Fruit fly (Drosophila melanogaster) whole organism, embryonic: ENCODE measurements around the gene LSm3.

Source experiments
- Blimp-1 ChIP-seq: fragments of 200-800 bp; sonication (Bioruptor generic); optimal IDR thresholded peaks from 3 replicates; lab custom pipeline; 2018; ENCODE audit warnings: missing biosample characterization, missing genetic modification characterization, mild to moderate bottlenecking, moderate library complexity, missing genetic modification reagents
- CG10959 ChIP-seq: fragments of 200-800 bp; sonication (Bioruptor generic); IDR thresholded peaks from 2 replicates; pipeline ENCODE4 v1.3.6; 2022; ENCODE audit warnings: missing biosample characterization, missing genetic modification characterization
- CG13296 ChIP-seq: fragments of 200-800 bp; sonication (Bioruptor generic); optimal IDR thresholded peaks from 3 replicates; lab custom pipeline; 2018; ENCODE audit warnings: missing biosample characterization, mild to moderate bottlenecking, missing genetic modification characterization
- CG13424 ChIP-seq: fragments of 200-800 bp; sonication (Bioruptor generic); optimal IDR thresholded peaks from 2 replicates; lab custom pipeline; 2019; ENCODE audit warnings: missing biosample characterization, mild to moderate bottlenecking, missing genetic modification characterization, moderate library complexity
- CG15479 ChIP-seq: fragments of 200-800 bp; sonication (Bioruptor generic); optimal IDR thresholded peaks from 3 replicates; lab custom pipeline; 2019; ENCODE audit warnings: missing biosample characterization, mild to moderate bottlenecking, missing genetic modification characterization, moderate library complexity
- CG17802 ChIP-seq: fragments of 200-800 bp; sonication (Bioruptor generic); optimal IDR thresholded peaks from 2 replicates; lab custom pipeline; 2018; ENCODE audit warnings: missing biosample characterization, mild to moderate bottlenecking, missing genetic modification characterization, moderate library complexity
- CG17829 ChIP-seq: fragments of 200-800 bp; optimal IDR thresholded peaks from 2 replicates; lab custom pipeline; 2019; ENCODE audit warnings: missing biosample characterization, mild to moderate bottlenecking, missing genetic modification characterization, moderate library complexity
- CG2129 ChIP-seq: fragments of 200-800 bp; sonication (Bioruptor generic); IDR thresholded peaks from 2 replicates; pipeline ENCODE4 v1.3.6; 2022; ENCODE audit warnings: missing biosample characterization, missing genetic modification characterization; ENCODE audit not compliant: partially characterized antibody
- CG2202 ChIP-seq: fragments of 200-800 bp; sonication (Bioruptor generic); optimal IDR thresholded peaks from 2 replicates; lab custom pipeline; 2018; ENCODE audit warnings: missing biosample characterization, mild to moderate bottlenecking, missing genetic modification characterization
- CG2712 ChIP-seq: fragments of 200-800 bp; optimal IDR thresholded peaks from 3 replicates; lab custom pipeline; 2019; ENCODE audit warnings: missing biosample characterization, mild to moderate bottlenecking, missing genetic modification characterization, moderate library complexity
- CG34224 ChIP-seq: fragments of 200-800 bp; sonication (Bioruptor generic); IDR thresholded peaks from 3 replicates; pipeline ENCODE4 v1.3.6; 2022; ENCODE audit warnings: missing biosample characterization, missing genetic modification characterization; ENCODE audit not compliant: partially characterized antibody
- CG3838 ChIP-seq: fragments of 200-800 bp; sonication (Bioruptor generic); optimal IDR thresholded peaks from 3 replicates; lab custom pipeline; 2016; ENCODE audit warnings: missing biosample characterization, missing genetic modification characterization
- CG4617 ChIP-seq: fragments of 200-800 bp; sonication (Bioruptor generic); optimal IDR thresholded peaks from 3 replicates; lab custom pipeline; 2016; ENCODE audit warnings: missing biosample characterization, missing genetic modification characterization, borderline replicate concordance
- CG6254 ChIP-seq: fragments of 200-800 bp; sonication (Bioruptor generic); optimal IDR thresholded peaks from 3 replicates; lab custom pipeline; 2017; ENCODE audit warnings: mild to moderate bottlenecking, missing biosample characterization, missing genetic modification reagents, missing genetic modification characterization
- CG6791 ChIP-seq: fragments of 200-800 bp; sonication (Bioruptor generic); IDR thresholded peaks from 3 replicates; pipeline ENCODE4 v1.3.6; 2022; ENCODE audit warnings: missing biosample characterization, missing genetic modification characterization; ENCODE audit not compliant: partially characterized antibody
- CG9876 ChIP-seq: fragments of 200-800 bp; sonication (Bioruptor generic); optimal IDR thresholded peaks from 2 replicates; lab custom pipeline; 2016; ENCODE audit warnings: missing biosample characterization, missing genetic modification characterization
- CrebB ChIP-seq: fragments of 200-800 bp; sonication (Bioruptor generic); optimal IDR thresholded peaks from 3 replicates; lab custom pipeline; 2018; ENCODE audit warnings: missing biosample characterization, mild to moderate bottlenecking, missing genetic modification characterization
- Deaf1 ChIP-seq: fragments of 200-800 bp; optimal IDR thresholded peaks from 3 replicates; lab custom pipeline; 2019; ENCODE audit warnings: missing biosample characterization, mild to moderate bottlenecking, missing genetic modification characterization, moderate library complexity
- Dek ChIP-seq: fragments of 200-800 bp; sonication (Bioruptor generic); optimal IDR thresholded peaks from 3 replicates; lab custom pipeline; 2019; ENCODE audit warnings: missing biosample characterization, mild to moderate bottlenecking, missing genetic modification characterization, moderate library complexity
- Dll ChIP-seq: fragments of 200-800 bp; sonication (Bioruptor generic); IDR thresholded peaks from 4 replicates; pipeline ENCODE4 v1.3.6; 2022; ENCODE audit warnings: missing biosample characterization, missing genetic modification characterization; ENCODE audit not compliant: partially characterized antibody
- E2f2 ChIP-seq: fragments of 200-800 bp; sonication (Bioruptor generic); IDR thresholded peaks from 2 replicates; pipeline ENCODE4 v1.3.6; 2022; ENCODE audit warnings: missing biosample characterization, missing genetic modification characterization
- Mes4 ChIP-seq: fragments of 200-800 bp; sonication (Bioruptor generic); optimal IDR thresholded peaks from 2 replicates; lab custom pipeline; 2016; ENCODE audit warnings: missing biosample characterization, missing genetic modification characterization
- NC2β ChIP-seq: fragments of 200-800 bp; sonication (Bioruptor generic); optimal IDR thresholded peaks from 2 replicates; lab custom pipeline; 2016; ENCODE audit warnings: missing biosample characterization, missing genetic modification characterization
- Nf-YA ChIP-seq: fragments of 200-800 bp; sonication (Bioruptor generic); IDR thresholded peaks from 2 replicates; pipeline ENCODE4 v1.3.6; 2022; ENCODE audit warnings: missing biosample characterization, missing genetic modification characterization
- Ptx1 ChIP-seq: fragments of 200-800 bp; sonication (Bioruptor generic); IDR thresholded peaks from 2 replicates; pipeline ENCODE4 v1.3.6; 2022; ENCODE audit warnings: missing biosample characterization, missing genetic modification characterization
- Rfx ChIP-seq: fragments of 200-800 bp; sonication (Bioruptor generic); IDR thresholded peaks from 2 replicates; pipeline ENCODE4 v1.3.6; 2022; ENCODE audit warnings: missing biosample characterization, missing genetic modification characterization
- Stat92E ChIP-seq, 3 experiments: fragments of >200 bp in 2 of 3; fragments of 200-800 bp in 1 of 3; sonication (Bioruptor generic) in 1 of 3; optimal IDR thresholded peaks; 2 replicates each; lab custom pipeline; 2017 to 2019; ENCODE audit warnings: missing biosample characterization in 3 of 3, missing genetic modification characterization in 3 of 3, mild to moderate bottlenecking in 1 of 3, moderate library complexity in 1 of 3
- ara ChIP-seq: fragments of 200-800 bp; sonication (Bioruptor generic); IDR thresholded peaks from 2 replicates; pipeline ENCODE4 v1.3.6; 2022; ENCODE audit warnings: missing biosample characterization, missing genetic modification characterization
- ato ChIP-seq: fragments of 200-800 bp; sonication (Bioruptor generic); IDR thresholded peaks from 2 replicates; pipeline ENCODE4 v1.3.6; 2022; ENCODE audit warnings: missing biosample characterization, missing genetic modification characterization; ENCODE audit not compliant: partially characterized antibody
- bbx ChIP-seq: fragments of 200-800 bp; sonication (Bioruptor generic); IDR thresholded peaks from 2 replicates; pipeline ENCODE4 v1.3.6; 2022; ENCODE audit warnings: missing biosample characterization, missing genetic modification characterization; ENCODE audit not compliant: partially characterized antibody
- bcd ChIP-seq: fragments of 200-800 bp; sonication (Bioruptor generic); optimal IDR thresholded peaks from 2 replicates; lab custom pipeline; 2017; ENCODE audit warnings: missing biosample characterization, mild to moderate bottlenecking, missing genetic modification characterization
- ci ChIP-seq: fragments of 200-800 bp; sonication (Bioruptor generic); IDR thresholded peaks from 3 replicates; pipeline ENCODE4 v1.3.6; 2022; ENCODE audit warnings: missing biosample characterization, missing genetic modification characterization
- dm ChIP-seq: fragments of 200-800 bp; sonication (Bioruptor generic); optimal IDR thresholded peaks from 3 replicates; lab custom pipeline; 2016; ENCODE audit warnings: missing biosample characterization, missing genetic modification characterization
- eve ChIP-seq, 2 experiments: fragments of >200 bp; optimal IDR thresholded peaks; 2 replicates each; lab custom pipeline; 2017; ENCODE audit warnings: missing biosample characterization in 2 of 2, missing genetic modification characterization in 2 of 2
- eyg ChIP-seq: fragments of 200-800 bp; sonication (Bioruptor generic); optimal IDR thresholded peaks from 3 replicates; lab custom pipeline; 2016; ENCODE audit warnings: missing biosample characterization, missing genetic modification characterization
- gce ChIP-seq: fragments of 200-800 bp; sonication (Bioruptor generic); IDR thresholded peaks from 3 replicates; pipeline ENCODE4 v1.3.6; 2022; ENCODE audit warnings: missing biosample characterization, missing genetic modification characterization
- gfzf ChIP-seq: fragments of 200-800 bp; sonication (Bioruptor generic); optimal IDR thresholded peaks from 2 replicates; lab custom pipeline; 2016; ENCODE audit warnings: missing biosample characterization, mild to moderate bottlenecking, missing genetic modification characterization, moderate library complexity
- grn ChIP-seq: fragments of 200-800 bp; sonication (Bioruptor generic); optimal IDR thresholded peaks from 3 replicates; lab custom pipeline; 2017; ENCODE audit warnings: missing biosample characterization, missing genetic modification characterization
- gt ChIP-seq: fragments of 200-800 bp; sonication (Bioruptor generic); IDR thresholded peaks from 2 replicates; pipeline ENCODE4 v1.3.6; 2022; ENCODE audit warnings: missing biosample characterization, missing genetic modification characterization
- jing ChIP-seq: fragments of 200-800 bp; sonication (Bioruptor generic); optimal IDR thresholded peaks from 2 replicates; lab custom pipeline; 2018; ENCODE audit warnings: missing biosample characterization, mild to moderate bottlenecking, missing genetic modification characterization
- kah ChIP-seq: fragments of 200-800 bp; sonication (Bioruptor generic); optimal IDR thresholded peaks from 2 replicates; lab custom pipeline; 2018; ENCODE audit warnings: missing biosample characterization, mild to moderate bottlenecking, missing genetic modification characterization
- ken ChIP-seq: fragments of 200-800 bp; sonication (Bioruptor generic); IDR thresholded peaks from 3 replicates; pipeline ENCODE4 v1.3.6; 2022; ENCODE audit warnings: missing biosample characterization, missing genetic modification characterization
- rib ChIP-seq: fragments of 200-800 bp; sonication (Bioruptor generic); IDR thresholded peaks from 2 replicates; pipeline ENCODE4 v1.3.6; 2022; ENCODE audit warnings: missing biosample characterization, missing genetic modification characterization
- so ChIP-seq: fragments of 200-800 bp; sonication (Bioruptor generic); IDR thresholded peaks from 3 replicates; pipeline ENCODE4 v1.3.6; 2022; ENCODE audit warnings: missing biosample characterization, missing genetic modification characterization
- wek ChIP-seq: fragments of 200-800 bp; sonication (Bioruptor generic); optimal IDR thresholded peaks from 3 replicates; lab custom pipeline; 2018; ENCODE audit warnings: missing biosample characterization, mild to moderate bottlenecking, missing genetic modification characterization, moderate library complexity
- z ChIP-seq: fragments of 200-800 bp; sonication (Bioruptor generic); IDR thresholded peaks from 3 replicates; pipeline ENCODE4 v1.3.6; 2022; ENCODE audit warnings: missing biosample characterization, missing genetic modification characterization
- zfh1 ChIP-seq: fragments of 200-800 bp; sonication (Bioruptor generic); IDR thresholded peaks from 3 replicates; pipeline ENCODE4 v1.3.6; 2022; ENCODE audit warnings: missing biosample characterization, missing genetic modification characterization

Gene LSm3

dm6 chr3R:24027222-24027621 lies 31.2 kb downstream of the LSm3 start:
- TF ChIP-seq Mes4, result no peak
- peak; percentile 92 for TF ChIP-seq CG15479
- TF ChIP-seq grn (GFP tag; lab: Kevin White, UChicago), result peak; percentile 7

- TF ChIP-seq CG17829 (no peak), CG4617 (GFP tag; lab: Kevin White, UChicago) (peak; percentile 46), CG3838 (GFP tag; lab: Kevin White, UChicago) (no peak), CG17802 (no peak), Rfx (GFP tag; lab: Robert Waterston, UW) (no peak), Blimp-1 (GFP tag; lab: Kevin White, UChicago) (peak; percentile 24), ken (GFP tag; lab: Robert Waterston, UW) (0 out of 3 replicates have a peak, but pooled peaks have one; percentile 7), kah (GFP tag; lab: Kevin White, UChicago) (no peak), CG10959 (GFP tag; lab: Robert Waterston, UW) (no peak), ara (no peak), Dek (no peak), CG9876 (GFP tag; lab: Kevin White, UChicago) (peak; percentile 29), z (GFP tag; lab: Robert Waterston, UW) (no peak), CG2129 (GFP tag; lab: Robert Waterston, UW) (no peak), gce (GFP tag; lab: Robert Waterston, UW) (peak; percentile 24; the same call in 1 of the 3 replicates), Nf-YA (no peak), eve (GFP tag; optimal IDR thresholded peaks at IDR 0.05; lab: Kevin White, UChicago) (no peak), gfzf (no peak), ci (GFP tag; lab: Robert Waterston, UW) (no peak; the same call in 2 of the 3 replicates), CG2712 (tag; lab: Kevin White, UChicago) (no peak), dm (GFP tag; lab: Kevin White, UChicago) (no peak), CG13424 (tag; lab: Kevin White, UChicago) (peak; percentile 2), CrebB (peak; percentile 6), jing (GFP tag; lab: Kevin White, UChicago) (no peak), eyg (GFP tag; lab: Kevin White, UChicago) (no peak), CG2202 (tag; lab: Kevin White, UChicago) (peak; percentile 25), CG34224 (GFP tag; lab: Robert Waterston, UW) (no peak), wek (no peak), ato (GFP tag; lab: Robert Waterston, UW) (0 out of 2 replicates have a peak, but pooled peaks have one; percentile 22), Deaf1 (tag; lab: Kevin White, UChicago) (peak; percentile 90), so (GFP tag; lab: Robert Waterston, UW) (no peak), Dll (GFP tag; lab: Robert Waterston, UW) (peak; percentile 37; the same call in 1 of the 4 replicates), bcd (GFP tag; lab: Kevin White, UChicago) (no peak), CG6791 (GFP tag; lab: Robert Waterston, UW) (no peak), zfh1 (peak; percentile 24; the same call in 1 of the 3 replicates), CG13296 (GFP tag; lab: Kevin White, UChicago) (peak; percentile 1), gt (GFP tag; lab: Robert Waterston, UW) (no peak), Stat92E (GFP tag; optimal IDR thresholded peaks at IDR 0.05; lab: Kevin White, UChicago) (no peak), Ptx1 (GFP tag; lab: Robert Waterston, UW) (no peak), bbx (peak; percentile 33; the same call in 1 of the 2 replicates), NC2β (GFP tag; lab: Kevin White, UChicago) (no peak), CG6254 (no peak), E2f2 (no peak), rib (peak; percentile 98)
These were observed 35.2 kb downstream of the LSm3 start for dm6 chr3R:24031019-24031824.
